Worm (Caenorhabditis elegans) whole organism, L3 larva: ENCODE results near the gene B0495.5.

Experiments
- R02D3.7 ChIP-seq: fragments of 150-350 bp; optimal IDR thresholded peaks from 2 replicates; lab custom pipeline; 2014; ENCODE audit warnings: missing biosample characterization, missing genetic modification characterization
- ZK546.5 ChIP-seq: sonication (generic microtip); optimal IDR thresholded peaks from 2 replicates; lab custom pipeline; 2017; ENCODE audit warnings: missing biosample characterization, missing genetic modification characterization
- aly-2 ChIP-seq: fragments of 150-350 bp; optimal IDR thresholded peaks from 2 replicates; lab custom pipeline; 2014; ENCODE audit warnings: missing biosample characterization, missing genetic modification characterization
- ama-1 ChIP-seq: fragments of 150-350 bp; optimal IDR thresholded peaks from 2 replicates; lab custom pipeline; 2018
- ceh-16 ChIP-seq: sonication (generic microtip); optimal IDR thresholded peaks from 2 replicates; lab custom pipeline; 2017; ENCODE audit warnings: missing biosample characterization, missing genetic modification characterization
- ceh-28 ChIP-seq: fragments of 150-350 bp; optimal IDR thresholded peaks from 2 replicates; lab custom pipeline; 2014; ENCODE audit warnings: missing biosample characterization, missing genetic modification reagents, missing genetic modification characterization
- ceh-9 ChIP-seq: sonication (generic microtip); optimal IDR thresholded peaks from 2 replicates; lab custom pipeline; 2018; ENCODE audit warnings: missing biosample characterization, missing genetic modification characterization
- daf-12 ChIP-seq: fragments of 150-350 bp; optimal IDR thresholded peaks from 2 replicates; lab custom pipeline; 2014; ENCODE audit warnings: missing biosample characterization, missing genetic modification reagents, missing genetic modification characterization
- egl-27 ChIP-seq: sonication (generic microtip); optimal IDR thresholded peaks from 4 replicates; lab custom pipeline; 2017; ENCODE audit warnings: missing biosample characterization, missing genetic modification reagents, missing genetic modification characterization
- egl-5 ChIP-seq: fragments of 150-350 bp; optimal IDR thresholded peaks from 2 replicates; lab custom pipeline; 2017; ENCODE audit warnings: missing biosample characterization, missing genetic modification reagents, missing genetic modification characterization, inconsistent platforms
- elt-1 ChIP-seq: fragments of 150-350 bp; optimal IDR thresholded peaks from 2 replicates; lab custom pipeline; 2014; ENCODE audit warnings: missing biosample characterization, missing genetic modification characterization
- elt-2 ChIP-seq: sonication (generic microtip); optimal IDR thresholded peaks from 2 replicates; lab custom pipeline; 2016; ENCODE audit warnings: missing genetic modification reagents, mild to moderate bottlenecking, missing genetic modification characterization, missing compliant biosample characterization
- eor-1 ChIP-seq, 2 experiments: fragments of 150-350 bp; optimal IDR thresholded peaks; 2 replicates each; lab custom pipeline; 2014 to 2018; ENCODE audit warnings: missing biosample characterization in 2 of 2, missing genetic modification characterization in 2 of 2
- fkh-10 ChIP-seq: sonication (generic microtip); optimal IDR thresholded peaks from 2 replicates; lab custom pipeline; 2017; ENCODE audit warnings: missing biosample characterization, missing genetic modification reagents, missing genetic modification characterization
- fkh-2 ChIP-seq: fragments of 150-350 bp; optimal IDR thresholded peaks from 2 replicates; lab custom pipeline; 2014; ENCODE audit warnings: missing biosample characterization, missing genetic modification reagents, missing genetic modification characterization
- fos-1 ChIP-seq: fragments of 150-350 bp; optimal IDR thresholded peaks from 2 replicates; lab custom pipeline; 2014; ENCODE audit warnings: missing biosample characterization, missing genetic modification characterization
- hmg-11 ChIP-seq: sonication (generic microtip); optimal IDR thresholded peaks from 2 replicates; lab custom pipeline; 2016; ENCODE audit warnings: missing genetic modification characterization, missing compliant biosample characterization
- jun-1 ChIP-seq: fragments of 150-350 bp; optimal IDR thresholded peaks from 2 replicates; lab custom pipeline; 2014; ENCODE audit warnings: missing biosample characterization, missing genetic modification reagents, missing genetic modification characterization
- lsy-12 ChIP-seq: sonication (generic microtip); optimal IDR thresholded peaks from 2 replicates; lab custom pipeline; 2016; ENCODE audit warnings: mild to moderate bottlenecking, missing genetic modification characterization, missing compliant biosample characterization
- mdl-1 ChIP-seq: fragments of 150-350 bp; optimal IDR thresholded peaks from 2 replicates; lab custom pipeline; 2014; ENCODE audit warnings: missing biosample characterization, missing genetic modification characterization
- mml-1 ChIP-seq: fragments of 150-350 bp; sonication (generic microtip); optimal IDR thresholded peaks from 3 replicates; lab custom pipeline; 2014; ENCODE audit warnings: missing biosample characterization, missing genetic modification characterization
- nfya-1 ChIP-seq: sonication (generic microtip); optimal IDR thresholded peaks from 2 replicates; lab custom pipeline; 2017; ENCODE audit warnings: missing genetic modification characterization, mild to moderate bottlenecking, missing compliant biosample characterization, antibody characterized with exemption, moderate library complexity; ENCODE audit not compliant: insufficient read depth
- nhr-12 ChIP-seq: fragments of 150-350 bp; optimal IDR thresholded peaks from 2 replicates; lab custom pipeline; 2014; ENCODE audit warnings: missing biosample characterization, missing genetic modification characterization
- nhr-23 ChIP-seq: fragments of 150-350 bp; optimal IDR thresholded peaks from 2 replicates; lab custom pipeline; 2014; ENCODE audit warnings: missing biosample characterization, missing genetic modification reagents, missing genetic modification characterization
- nhr-237 ChIP-seq: fragments of 150-350 bp; optimal IDR thresholded peaks from 2 replicates; lab custom pipeline; 2014; ENCODE audit warnings: missing biosample characterization, missing genetic modification characterization
- nhr-25 ChIP-seq: sonication (generic microtip); optimal IDR thresholded peaks from 2 replicates; lab custom pipeline; 2017; ENCODE audit warnings: missing biosample characterization, missing genetic modification characterization
- nhr-28 ChIP-seq: fragments of 150-350 bp; optimal IDR thresholded peaks from 2 replicates; lab custom pipeline; 2014; ENCODE audit warnings: missing biosample characterization, missing genetic modification characterization
- nhr-76 ChIP-seq: fragments of 150-350 bp; sonication (generic microtip); optimal IDR thresholded peaks from 5 replicates; lab custom pipeline; 2014; ENCODE audit warnings: missing biosample characterization, missing genetic modification characterization
- nhr-77 ChIP-seq: fragments of 150-350 bp; optimal IDR thresholded peaks from 2 replicates; lab custom pipeline; 2014; ENCODE audit warnings: missing biosample characterization, missing genetic modification characterization
- pha-4 ChIP-seq: fragments of 150-350 bp; optimal IDR thresholded peaks from 2 replicates; lab custom pipeline; 2014; ENCODE audit warnings: missing biosample characterization, missing genetic modification reagents, missing genetic modification characterization
- pqm-1 ChIP-seq: fragments of 150-350 bp; optimal IDR thresholded peaks from 2 replicates; lab custom pipeline; 2017; ENCODE audit warnings: missing biosample characterization, missing genetic modification characterization, inconsistent platforms
- sea-2 ChIP-seq: fragments of 150-350 bp; sonication (generic microtip); optimal IDR thresholded peaks from 4 replicates; lab custom pipeline; 2014; ENCODE audit warnings: missing biosample characterization, missing genetic modification reagents, missing genetic modification characterization
- skn-1 ChIP-seq: fragments of 150-350 bp; optimal IDR thresholded peaks from 2 replicates; lab custom pipeline; 2014; ENCODE audit warnings: missing biosample characterization, missing genetic modification characterization
- snpc-4 ChIP-seq: fragments of 150-350 bp; optimal IDR thresholded peaks from 2 replicates; lab custom pipeline; 2014; ENCODE audit warnings: missing biosample characterization, missing genetic modification characterization
- tbx-2 ChIP-seq: sonication (generic microtip); optimal IDR thresholded peaks from 2 replicates; lab custom pipeline; 2016; ENCODE audit warnings: mild to moderate bottlenecking, missing genetic modification characterization, missing compliant biosample characterization
- unc-39 ChIP-seq: sonication (generic microtip); optimal IDR thresholded peaks from 4 replicates; lab custom pipeline; 2017; ENCODE audit warnings: missing biosample characterization, missing genetic modification characterization
- unc-62 ChIP-seq: fragments of 150-350 bp; sonication (generic microtip); optimal IDR thresholded peaks from 4 replicates; lab custom pipeline; 2014; ENCODE audit warnings: missing biosample characterization, missing genetic modification reagents, missing genetic modification characterization
- zag-1 ChIP-seq: fragments of 150-350 bp; optimal IDR thresholded peaks from 2 replicates; lab custom pipeline; 2014; ENCODE audit warnings: missing biosample characterization, missing genetic modification characterization
- ztf-11 ChIP-seq: fragments of 150-350 bp; optimal IDR thresholded peaks from 2 replicates; lab custom pipeline; 2014; ENCODE audit warnings: missing biosample characterization, missing genetic modification characterization

The B0495.5 gene

DNA sequence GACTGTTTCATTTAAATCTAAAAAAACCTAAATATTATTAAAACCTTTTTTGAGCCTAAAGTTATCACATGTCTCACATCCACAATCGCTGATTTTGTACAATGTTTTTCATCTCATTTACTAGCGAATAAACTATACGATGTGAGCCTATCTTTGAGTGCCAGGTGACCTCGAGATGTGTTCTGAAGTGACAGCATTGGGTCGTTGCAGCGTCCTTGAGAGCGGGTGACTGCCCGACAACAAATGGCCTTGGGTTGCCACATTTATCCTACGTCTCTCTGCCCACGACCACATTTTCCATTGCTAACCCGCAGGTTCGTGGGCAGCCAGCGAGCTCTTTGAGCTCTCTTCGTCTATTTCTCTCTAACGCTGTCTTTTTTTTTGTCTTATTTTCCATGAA, 31.3 kb downstream of the B0495.5 start, which contains the start of gene lir-2:
TSS of gene lir-2 (plus strand) at position 301 of the 400 bp plus-strand sequence.
- TF ChIP-seq nhr-25 (tag; lab: Kevin White, UChicago) (peak; percentile 66), daf-12 (tag; lab: Kevin White, UChicago) (no peak)
- TF ChIP-seq, all 47 proteins: peak for 1

DNA sequence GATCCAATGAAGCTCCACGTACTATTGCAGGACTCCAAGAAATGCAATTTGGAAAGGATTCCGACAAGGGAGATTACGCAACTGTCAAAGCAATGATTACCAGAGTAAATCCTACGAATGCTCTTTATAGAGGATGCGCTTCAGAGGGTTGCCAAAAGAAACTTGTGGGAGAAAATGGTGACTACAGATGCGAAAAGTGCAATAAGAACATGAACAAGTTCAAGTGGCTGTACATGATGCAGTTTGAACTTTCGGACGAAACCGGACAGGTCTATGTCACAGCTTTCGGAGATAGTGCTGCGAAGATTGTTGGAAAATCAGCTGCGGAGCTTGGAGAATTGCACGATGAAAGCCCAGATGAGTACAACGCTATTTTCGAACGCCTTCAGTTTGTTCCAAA, 32.0 kb downstream of the B0495.5 start:
- TF ChIP-seq nhr-77 (tag; lab: Kevin White, UChicago) (no peak), pqm-1 (tag; lab: Kevin White, UChicago) (no peak), egl-5 (tag; lab: Kevin White, UChicago) (no peak), nhr-76 (tag; lab: Kevin White, UChicago) (no peak), eor-1 (tag; optimal IDR thresholded peaks at IDR 0.05; lab: Kevin White, UChicago) (no peak), unc-39 (no peak), sea-2 (GFP tag; lab: Kevin White, UChicago) (no peak), aly-2 (no peak), zag-1 (tag; lab: Kevin White, UChicago) (no peak), daf-12 (tag; lab: Kevin White, UChicago) (no peak), ZK546.5 (no peak), nfya-1 (tag; lab: Kevin White, UChicago) (no peak), snpc-4 (tag; lab: Kevin White, UChicago) (no peak)

DNA sequence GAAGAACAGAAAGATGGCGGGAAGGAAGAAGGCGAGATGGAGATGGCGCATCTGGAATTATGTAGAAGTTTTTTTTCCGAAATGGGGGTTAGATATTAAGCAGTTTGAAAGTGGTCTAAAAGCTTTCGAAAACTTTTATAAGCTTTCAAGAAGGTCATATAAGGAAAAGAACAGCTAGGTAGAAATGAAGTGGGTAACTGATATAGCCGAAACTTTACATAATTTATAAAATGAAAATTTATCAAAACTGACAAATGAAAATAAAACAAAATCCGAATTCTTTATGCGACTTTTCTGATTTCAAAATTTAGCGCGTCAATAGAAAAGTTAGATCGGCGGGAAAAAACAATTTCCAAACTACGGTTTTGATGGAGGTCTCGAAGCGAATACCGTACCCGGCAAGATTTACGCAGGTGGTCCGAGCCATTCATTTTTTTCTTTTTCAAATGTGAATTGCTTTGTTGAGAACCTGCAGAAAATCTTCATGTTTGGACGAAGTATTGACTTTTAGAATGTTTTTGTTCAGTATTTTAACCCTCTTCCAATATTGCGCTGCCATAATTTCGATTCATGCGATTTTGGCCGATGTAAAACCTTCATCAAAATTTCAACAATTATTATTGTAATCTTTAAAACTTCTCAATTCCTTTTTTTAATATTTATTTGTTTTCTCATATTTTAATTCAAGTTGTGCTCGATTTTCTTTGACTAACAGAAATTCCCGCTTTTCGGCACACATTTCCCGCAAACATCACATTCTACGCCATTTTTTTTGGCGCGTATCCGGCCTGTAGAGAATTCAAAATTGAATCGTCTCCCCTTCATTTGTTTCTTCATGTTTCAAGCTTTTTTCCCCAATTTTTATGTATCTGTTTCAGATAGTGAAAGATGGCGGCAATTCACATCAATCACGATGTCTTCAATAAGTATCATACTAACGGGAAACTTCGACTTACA, 34.3 kb downstream of the B0495.5 start, which contains the start of the genes F18A1.7 and rpa-1:
TSS of gene F18A1.7 (minus strand) at position 51 of the 957 bp plus-strand sequence.
TSS of gene rpa-1 (plus strand) at position 879 of the 957 bp plus-strand sequence.
- TF ChIP-seq pha-4 (peak; percentile 54), mdl-1 (tag; lab: Kevin White, UChicago) (no peak), nfya-1 (tag; lab: Kevin White, UChicago) (peak; percentile 15)

DNA sequence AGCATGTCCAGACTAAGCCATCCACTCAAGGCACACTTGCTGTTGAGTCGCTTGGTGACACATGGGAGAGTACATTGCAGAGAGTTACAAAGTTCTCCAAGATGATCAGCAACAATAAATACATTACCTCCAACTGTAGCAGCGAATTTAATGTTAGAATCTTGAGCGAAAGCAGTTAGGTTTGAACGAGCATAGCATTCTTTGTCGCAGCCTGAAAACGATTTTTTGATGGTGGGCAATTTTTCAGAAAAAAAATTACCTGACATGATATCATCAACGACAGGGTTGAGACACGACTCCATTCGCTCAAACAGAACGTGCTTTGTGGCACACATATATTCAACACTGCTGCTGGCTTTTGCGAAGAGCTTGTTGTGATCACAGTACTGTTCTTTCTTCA, 35.3 kb downstream of the B0495.5 start:
- TF ChIP-seq egl-5 (tag; lab: Kevin White, UChicago) (no peak), mml-1 (tag; lab: Kevin White, UChicago) (no peak), snpc-4 (tag; lab: Kevin White, UChicago) (no peak), unc-39 (no peak), fos-1 (tag; lab: Kevin White, UChicago) (no peak), ceh-9 (tag; lab: Kevin White, UChicago) (no peak), ama-1 (lab: Kevin White, UChicago) (no peak), elt-1 (tag; lab: Kevin White, UChicago) (no peak), jun-1 (no peak), zag-1 (tag; lab: Kevin White, UChicago) (no peak), egl-27 (tag; lab: Kevin White, UChicago) (no peak), ceh-28 (tag; lab: Kevin White, UChicago) (no peak), nhr-28 (no peak), lsy-12 (no peak)

DNA sequence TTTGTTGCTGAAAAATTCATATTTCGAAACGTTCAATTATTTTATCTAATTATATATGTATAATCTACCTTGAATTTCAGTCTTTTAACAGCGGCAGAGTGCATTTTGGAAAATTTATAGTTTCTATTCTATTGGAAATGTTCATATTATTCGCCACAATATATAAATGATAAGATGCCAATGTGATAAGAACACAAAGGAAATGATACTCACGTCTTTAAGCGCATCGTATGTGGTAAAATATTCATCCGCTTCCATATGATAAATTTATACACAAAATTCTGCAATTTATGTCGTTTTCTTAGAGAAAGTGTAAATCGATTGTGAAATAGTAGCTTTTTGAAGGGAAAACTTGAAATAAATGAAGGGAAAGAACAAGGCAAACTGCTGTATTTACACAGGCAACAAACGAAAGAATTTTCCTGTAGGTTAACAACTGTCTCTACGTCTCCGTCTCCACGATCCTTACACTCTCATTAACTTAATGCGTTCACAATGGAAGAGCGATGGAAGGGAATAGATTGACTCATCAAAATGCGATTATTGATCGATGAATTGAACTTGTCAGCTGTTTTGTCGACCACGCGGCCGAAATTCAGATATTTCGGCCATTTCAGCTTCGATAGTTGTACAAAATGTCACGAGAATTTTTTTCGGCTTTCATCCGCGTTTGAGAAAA, 36.2 kb downstream of the B0495.5 start, which contains the start of gene alfa-1:
TSS of gene alfa-1 (minus strand) at position 515 of the 679 bp plus-strand sequence.
- TF ChIP-seq fkh-2 (tag; lab: Kevin White, UChicago) (no peak), ama-1 (lab: Kevin White, UChicago) (no peak), skn-1 (tag; lab: Kevin White, UChicago) (no peak), nfya-1 (tag; lab: Kevin White, UChicago) (peak; percentile 12), mdl-1 (tag; lab: Kevin White, UChicago) (no peak), ztf-11 (tag; lab: Kevin White, UChicago) (no peak), nhr-12 (tag; lab: Kevin White, UChicago) (no peak), tbx-2 (tag; lab: Kevin White, UChicago) (no peak), eor-1 (tag; optimal IDR thresholded peaks at IDR 0.05; lab: Kevin White, UChicago) (no peak), elt-1 (tag; lab: Kevin White, UChicago) (no peak), hmg-11 (no peak), unc-39 (no peak), elt-2 (tag; lab: Kevin White, UChicago) (peak; percentile 84), egl-27 (tag; lab: Kevin White, UChicago) (no peak), ceh-16 (tag; lab: Kevin White, UChicago) (no peak), R02D3.7 (tag; lab: Kevin White, UChicago) (no peak), zag-1 (tag; lab: Kevin White, UChicago) (no peak), nhr-237 (tag; lab: Kevin White, UChicago) (no peak), pha-4 (peak; percentile 84), ceh-9 (tag; lab: Kevin White, UChicago) (no peak), unc-62 (GFP tag; lab: Kevin White, UChicago) (no peak), ZK546.5 (no peak), nhr-25 (tag; lab: Kevin White, UChicago) (peak; percentile 62), nhr-23 (peak; percentile 39), snpc-4 (tag; lab: Kevin White, UChicago) (no peak), ceh-28 (tag; lab: Kevin White, UChicago) (peak; percentile 11), mml-1 (tag; lab: Kevin White, UChicago) (no peak), egl-5 (tag; lab: Kevin White, UChicago) (no peak), fkh-10 (GFP tag; lab: Kevin White, UChicago) (no peak)
